Worm (Caenorhabditis elegans) whole organism, late embryonic: Measurements from ENCODE around the gene rps-30.

ENCODE experiments used
- elt-2 ChIP-seq: sonication (generic microtip); optimal IDR thresholded peaks from 2 replicates; lab custom pipeline; 2016; ENCODE audit warnings: missing genetic modification reagents, missing genetic modification characterization, missing compliant biosample characterization
- ets-4 ChIP-seq: sonication (generic microtip); optimal IDR thresholded peaks from 2 replicates; lab custom pipeline; 2016; ENCODE audit warnings: missing genetic modification characterization, missing compliant biosample characterization
- lin-11 ChIP-seq: fragments of 200-800 bp; sonication (Bioruptor generic); optimal IDR thresholded peaks from 2 replicates; lab custom pipeline; 2018; ENCODE audit warnings: mild to moderate bottlenecking, missing genetic modification characterization, missing compliant biosample characterization
- nfya-1 ChIP-seq: sonication (generic microtip); optimal IDR thresholded peaks from 2 replicates; lab custom pipeline; 2017; ENCODE audit warnings: missing genetic modification characterization, mild to moderate bottlenecking, missing compliant biosample characterization, antibody characterized with exemption, moderate library complexity
- pag-3 ChIP-seq: sonication (generic microtip); optimal IDR thresholded peaks from 2 replicates; lab custom pipeline; 2016; ENCODE audit warnings: missing compliant biosample characterization, missing genetic modification characterization, borderline replicate concordance
- zip-5 ChIP-seq: sonication (generic microtip); optimal IDR thresholded peaks from 2 replicates; lab custom pipeline; 2016; ENCODE audit warnings: missing genetic modification characterization, missing compliant biosample characterization

ce11 chrV:7806629-7807028 is 30.3 kb downstream of the rps-30 start:
- TF ChIP-seq lin-11 (tag; lab: Kevin White, UChicago) (no peak), ets-4 (tag; lab: Kevin White, UChicago) (no peak), elt-2 (tag; lab: Kevin White, UChicago) (no peak), pag-3 (tag; lab: Kevin White, UChicago) (no peak), nfya-1 (tag; lab: Kevin White, UChicago) (no peak), zip-5 (tag; lab: Kevin White, UChicago) (no peak)
